Worm (Caenorhabditis elegans) whole organism, mixed stage, embryonic: ENCODE results near the gene Y47D7A.13.
"Not testable (repeated sequence)": the region's sequence is repeated elsewhere in the genome, so short reads cannot be mapped to it uniquely, and the experiment has no call there.

Source experiments
- M03D4.4 ChIP-seq: sonication (generic microtip); optimal IDR thresholded peaks from 2 replicates; lab custom pipeline; 2017; ENCODE audit warnings: mild to moderate bottlenecking, missing genetic modification characterization, missing compliant biosample characterization
- bed-3 ChIP-seq: fragments of 200-800 bp; sonication (Bioruptor generic); optimal IDR thresholded peaks from 3 replicates; lab custom pipeline; 2018; ENCODE audit warnings: mild to moderate bottlenecking, missing genetic modification characterization, moderate library complexity, missing compliant biosample characterization
- ceh-43 ChIP-seq: fragments of 200-800 bp; sonication (Bioruptor generic); optimal IDR thresholded peaks from 2 replicates; lab custom pipeline; 2018; ENCODE audit warnings: mild to moderate bottlenecking, missing genetic modification characterization, moderate library complexity, missing compliant biosample characterization
- ceh-83 ChIP-seq: fragments of 200-800 bp; sonication (Bioruptor generic); optimal IDR thresholded peaks from 2 replicates; lab custom pipeline; 2018; ENCODE audit warnings: mild to moderate bottlenecking, missing genetic modification characterization, missing compliant biosample characterization
- ces-1 ChIP-seq: fragments of 150-350 bp; optimal IDR thresholded peaks from 2 replicates; lab custom pipeline; 2014; ENCODE audit warnings: missing biosample characterization, missing genetic modification reagents, missing genetic modification characterization
- cnd-1 ChIP-seq: fragments of 200-800 bp; sonication (Bioruptor generic); optimal IDR thresholded peaks from 2 replicates; lab custom pipeline; 2018; ENCODE audit warnings: mild to moderate bottlenecking, missing genetic modification characterization, missing compliant biosample characterization
- elt-1 ChIP-seq: sonication (generic microtip); optimal IDR thresholded peaks from 2 replicates; lab custom pipeline; 2017; ENCODE audit warnings: missing genetic modification characterization, mild to moderate bottlenecking, missing compliant biosample characterization, antibody characterized with exemption, moderate library complexity, borderline replicate concordance; ENCODE audit not compliant: insufficient read depth
- flh-1 ChIP-seq: fragments of 200-800 bp; sonication (Bioruptor generic); optimal IDR thresholded peaks from 2 replicates; lab custom pipeline; 2018; ENCODE audit warnings: mild to moderate bottlenecking, missing genetic modification characterization, moderate library complexity, missing compliant biosample characterization
- hlh-1 ChIP-seq: fragments of 150-350 bp; optimal IDR thresholded peaks from 2 replicates; lab custom pipeline; 2014; ENCODE audit warnings: missing biosample characterization, missing genetic modification reagents, missing genetic modification characterization
- lin-13 ChIP-seq: fragments of 150-350 bp; optimal IDR thresholded peaks from 2 replicates; lab custom pipeline; 2014; ENCODE audit warnings: missing biosample characterization, missing genetic modification characterization
- lin-32 ChIP-seq: fragments of 200-800 bp; sonication (Bioruptor generic); optimal IDR thresholded peaks from 2 replicates; lab custom pipeline; 2018; ENCODE audit warnings: mild to moderate bottlenecking, missing genetic modification characterization, missing compliant biosample characterization
- lsy-2 ChIP-seq: fragments of 150-350 bp; optimal IDR thresholded peaks from 2 replicates; lab custom pipeline; 2014; ENCODE audit warnings: missing biosample characterization, missing genetic modification characterization
- mab-5 ChIP-seq: fragments of 150-350 bp; optimal IDR thresholded peaks from 2 replicates; lab custom pipeline; 2014; ENCODE audit warnings: missing biosample characterization, missing genetic modification characterization
- mep-1 ChIP-seq: fragments of 150-350 bp; optimal IDR thresholded peaks from 2 replicates; lab custom pipeline; 2017; ENCODE audit warnings: missing biosample characterization, missing genetic modification reagents, missing genetic modification characterization, inconsistent platforms
- nhr-2 ChIP-seq: fragments of 150-350 bp; optimal IDR thresholded peaks from 2 replicates; lab custom pipeline; 2014; ENCODE audit warnings: missing biosample characterization, missing genetic modification characterization
- nhr-237 ChIP-seq: fragments of 150-350 bp; optimal IDR thresholded peaks from 2 replicates; lab custom pipeline; 2014; ENCODE audit warnings: missing biosample characterization, missing genetic modification characterization
- nhr-76 ChIP-seq: sonication (generic microtip); optimal IDR thresholded peaks from 2 replicates; lab custom pipeline; 2017; ENCODE audit warnings: missing biosample characterization, missing genetic modification characterization
- pha-4 ChIP-seq: fragments of 150-350 bp; optimal IDR thresholded peaks from 2 replicates; lab custom pipeline; 2018; ENCODE audit warnings: missing biosample characterization, missing genetic modification reagents, missing genetic modification characterization
- sem-2 ChIP-seq: fragments of 200-800 bp; sonication (Bioruptor generic); optimal IDR thresholded peaks from 2 replicates; lab custom pipeline; 2018; ENCODE audit warnings: mild to moderate bottlenecking, missing genetic modification characterization, missing compliant biosample characterization
- snpc-4 ChIP-seq: fragments of 150-350 bp; optimal IDR thresholded peaks from 2 replicates; lab custom pipeline; 2014; ENCODE audit warnings: missing biosample characterization, missing genetic modification characterization
- sptf-1 ChIP-seq: sonication (generic microtip); optimal IDR thresholded peaks from 2 replicates; lab custom pipeline; 2017; ENCODE audit warnings: mild to moderate bottlenecking, missing genetic modification characterization, moderate library complexity, missing compliant biosample characterization
- tbx-8 ChIP-seq: fragments of 200-800 bp; sonication (Bioruptor generic); optimal IDR thresholded peaks from 2 replicates; lab custom pipeline; 2018; ENCODE audit warnings: mild to moderate bottlenecking, missing genetic modification characterization, moderate library complexity, missing compliant biosample characterization
- unc-120 ChIP-seq: sonication (generic microtip); optimal IDR thresholded peaks from 2 replicates; lab custom pipeline; 2017; ENCODE audit warnings: missing genetic modification characterization, missing compliant biosample characterization; ENCODE audit not compliant: poor library complexity, severe bottlenecking
- unc-62 ChIP-seq: fragments of 150-350 bp; optimal IDR thresholded peaks from 2 replicates; lab custom pipeline; 2014; ENCODE audit warnings: missing biosample characterization, missing genetic modification reagents, missing genetic modification characterization
- zip-8 ChIP-seq: fragments of 150-350 bp; optimal IDR thresholded peaks from 2 replicates; lab custom pipeline; 2014; ENCODE audit warnings: missing biosample characterization, missing genetic modification characterization
- ztf-11 ChIP-seq: fragments of 150-350 bp; optimal IDR thresholded peaks from 2 replicates; lab custom pipeline; 2014; ENCODE audit warnings: missing biosample characterization, missing genetic modification characterization

Y47D7A.13 gene

ce11 chrV:4435411-4435981 is at the start of gene Y47D7A.13:
Y47D7A.13 (minus strand) TSS chrV:4435927.
- TF ChIP-seq sem-2 (GFP tag; lab: Kevin White, UChicago) (peak; percentile 8), unc-120 (tag; lab: Kevin White, UChicago) (no peak)

DNA sequence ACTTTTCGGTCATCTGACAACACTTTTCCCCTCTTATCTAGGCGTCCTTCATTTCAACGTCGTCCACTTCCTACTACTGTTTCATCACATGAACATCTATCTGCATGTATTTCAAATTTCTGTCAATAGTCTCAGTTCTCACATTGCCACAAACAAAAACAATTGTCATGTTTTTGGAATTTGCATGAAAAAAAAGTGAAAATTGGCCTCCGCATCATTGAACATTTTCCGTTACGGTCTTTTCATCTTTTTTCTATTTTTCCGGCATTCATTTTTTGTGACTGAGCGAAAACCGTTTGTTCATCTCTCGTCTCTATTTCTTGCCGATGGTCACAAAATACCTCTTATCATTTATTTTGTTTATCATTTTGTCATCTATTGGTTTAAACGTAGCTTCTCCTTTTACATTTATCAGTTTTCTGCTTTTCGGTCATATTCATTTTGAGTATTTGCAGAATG is 47.4 kb upstream of the Y47D7A.13 start, which contains the start of gene exc-15:
Gene exc-15 (plus strand): TSS at position 411 of the 459 bp plus-strand sequence.
- TF ChIP-seq ceh-43 (GFP tag; lab: Kevin White, UChicago) (no peak), lsy-2 (tag; lab: Kevin White, UChicago) (no peak)

DNA sequence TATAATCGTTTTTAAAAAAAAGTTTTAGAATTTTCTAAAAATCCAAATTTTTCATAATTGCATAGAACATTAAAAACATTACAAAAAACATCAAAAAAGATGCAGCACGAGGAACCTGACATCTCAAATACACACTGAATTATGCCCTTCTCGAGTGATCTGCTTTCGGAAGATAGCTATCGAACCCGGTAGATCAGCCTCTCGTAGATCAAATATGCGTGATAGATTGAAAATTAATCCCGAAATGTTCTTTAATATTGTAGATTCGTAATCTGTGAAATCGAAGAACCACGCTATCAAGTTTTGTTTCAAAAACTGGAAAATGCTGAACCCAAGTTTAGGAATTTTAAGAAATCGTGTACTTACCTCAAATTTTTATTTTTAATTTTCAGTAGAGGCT is 46.1 kb upstream of the Y47D7A.13 start:
- TF ChIP-seq lin-13 (tag; lab: Kevin White, UChicago) = no peak
- TF ChIP-seq elt-1 (tag; lab: Kevin White, UChicago) = peak; percentile 76
- TF ChIP-seq, all 35 proteins: peak for 1

DNA sequence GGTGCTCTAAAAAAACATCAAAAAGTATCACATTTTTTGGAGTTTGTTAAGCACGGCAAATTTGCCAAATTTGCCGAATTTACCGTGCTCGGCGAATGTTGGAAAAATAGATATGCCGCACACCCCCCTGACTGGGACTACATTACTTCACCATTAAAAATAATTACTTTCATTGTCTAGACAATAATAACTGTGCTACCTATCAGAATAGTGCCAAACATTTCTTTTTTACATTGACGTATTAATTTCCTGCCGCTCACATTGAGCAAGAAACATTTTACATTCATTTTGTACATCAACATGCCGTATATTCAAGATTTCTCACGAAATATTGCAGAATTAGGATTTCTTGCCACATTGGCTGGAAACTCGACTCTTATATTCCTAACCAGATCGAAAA is 38.8 kb upstream of the Y47D7A.13 start, which contains the start of gene str-35:
Gene str-35 (plus strand): TSS at position 301 of the 400 bp plus-strand sequence.
- TF ChIP-seq ceh-43 (GFP tag; lab: Kevin White, UChicago); pha-4 (tag; lab: Kevin White, UChicago); bed-3 (GFP tag; lab: Kevin White, UChicago): not testable (repeated sequence)
- TF ChIP-seq, all 35 proteins: peak for 0; not testable (repeated sequence) for 35

DNA sequence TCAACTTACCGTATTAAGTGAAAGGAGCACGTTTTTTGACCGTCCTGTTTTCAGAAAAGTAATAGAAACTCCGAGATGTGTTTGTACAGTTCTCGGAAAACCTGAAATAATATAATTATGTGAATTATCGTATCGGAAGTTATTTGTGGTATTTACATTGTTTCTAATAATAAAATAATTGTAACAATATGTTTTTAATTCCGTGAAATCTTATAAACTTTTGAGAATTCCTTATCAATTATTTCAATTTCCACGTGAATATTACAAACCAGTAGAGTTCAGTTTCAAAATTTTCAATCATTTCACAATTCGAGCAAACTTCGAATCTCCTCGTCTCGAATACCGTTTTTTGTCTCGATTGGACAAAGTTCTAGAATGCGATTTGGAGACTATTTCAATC is 35.3 kb upstream of the Y47D7A.13 start, which contains the start of gene T08H10.3:
Gene T08H10.3 (plus strand): TSS at position 301 of the 400 bp plus-strand sequence.
- no peak for TF ChIP-seq nhr-76 (tag; lab: Kevin White, UChicago)
- no peak for TF ChIP-seq ceh-83 (GFP tag; lab: Kevin White, UChicago)
- TF ChIP-seq hlh-1 (tag; lab: Kevin White, UChicago) = no peak
- no peak for TF ChIP-seq flh-1
- TF ChIP-seq cnd-1 = no peak
- no peak for TF ChIP-seq unc-62 (GFP tag; lab: Kevin White, UChicago)
- TF ChIP-seq mab-5 (tag; lab: Kevin White, UChicago) = no peak
- no peak for TF ChIP-seq bed-3 (GFP tag; lab: Kevin White, UChicago)
- no peak for TF ChIP-seq tbx-8 (GFP tag; lab: Kevin White, UChicago)
- TF ChIP-seq ces-1 (GFP tag; lab: Kevin White, UChicago) = no peak
- no peak for TF ChIP-seq nhr-237
- TF ChIP-seq zip-8 = no peak
- TF ChIP-seq, all 35 proteins: peak for 0

DNA sequence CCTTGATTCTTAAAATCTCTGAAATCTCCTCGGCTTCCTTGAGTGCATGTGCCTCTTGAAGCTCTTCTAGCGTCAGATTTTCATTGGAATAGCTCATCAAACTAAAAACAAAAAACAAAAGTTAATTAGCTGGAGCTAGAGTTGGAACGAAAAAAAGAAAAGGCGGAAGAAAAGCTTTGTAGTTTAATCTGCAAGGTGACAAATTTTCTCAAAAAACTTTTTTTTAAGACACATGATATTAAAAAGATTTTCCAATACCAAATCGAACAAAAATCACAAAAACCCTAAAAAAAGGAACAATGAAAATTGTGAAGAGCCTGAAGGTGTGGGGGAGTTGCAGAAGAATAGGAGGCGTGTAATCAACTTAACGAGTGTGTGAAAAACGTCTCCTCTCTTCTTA is 18.9 kb upstream of the Y47D7A.13 start, which contains the start of gene gnrr-5:
Gene gnrr-5 (minus strand): TSS at position 101 of the 400 bp plus-strand sequence.
- TF ChIP-seq ztf-11 (tag; lab: Kevin White, UChicago) (no peak), sptf-1 (tag; lab: Kevin White, UChicago) (no peak)

- TF ChIP-seq M03D4.4 = no peak
- TF ChIP-seq nhr-237 = peak; percentile 14
- peak; percentile 93 for TF ChIP-seq ces-1 (GFP tag; lab: Kevin White, UChicago)
- TF ChIP-seq mep-1 (tag; lab: Kevin White, UChicago) = peak; percentile 29
- no peak for TF ChIP-seq unc-120 (tag; lab: Kevin White, UChicago)
Observed at ce11 chrV:4450523-4451089, 14.9 kb upstream of the Y47D7A.13 start, which contains the start of gene rft-2. rft-2 (minus strand) TSS chrV:4450563.

DNA sequence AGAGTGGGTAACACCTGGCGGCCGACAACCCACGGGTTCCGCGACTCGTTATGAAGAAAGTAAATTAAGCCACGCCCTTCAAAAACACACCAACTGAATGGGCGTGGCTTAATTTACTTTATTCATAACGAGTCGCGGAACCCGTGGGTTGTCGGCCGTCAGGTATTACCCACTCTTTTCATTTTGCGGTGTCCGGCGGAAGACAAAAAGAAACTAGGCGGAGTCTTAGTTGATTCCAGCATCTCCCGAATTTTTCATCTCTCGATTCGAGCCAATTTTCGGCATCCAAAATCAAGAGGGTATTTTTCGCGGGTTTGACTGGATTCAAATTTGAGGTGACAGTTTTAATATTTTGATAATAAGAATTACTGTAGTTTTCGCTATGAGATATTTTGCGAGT is 11.9 kb upstream of the Y47D7A.13 start:
- TF ChIP-seq tbx-8 (GFP tag; lab: Kevin White, UChicago) (no peak), nhr-2 (tag; lab: Kevin White, UChicago) (no peak), cnd-1 (no peak), zip-8 (no peak), snpc-4 (no peak), lin-32 (GFP tag; lab: Kevin White, UChicago) (no peak)
